Worm (Caenorhabditis elegans) whole organism, L2 larva: ENCODE results near the gene C17G10.10.
A peak's percentile ranks its signal among the peaks of the same experiment; 100 is the strongest.

ENCODE experiments used
- C34F6.9 ChIP-seq: fragments of 150-350 bp; optimal IDR thresholded peaks from 2 replicates; lab custom pipeline; 2014; ENCODE audit warnings: missing biosample characterization, missing genetic modification characterization
- F13H6.1 ChIP-seq: sonication (generic microtip); optimal IDR thresholded peaks from 2 replicates; lab custom pipeline; 2016; ENCODE audit warnings: missing genetic modification characterization, missing compliant biosample characterization
- Y55F3AM.14 ChIP-seq: fragments of 200-800 bp; sonication (Bioruptor generic); optimal IDR thresholded peaks from 2 replicates; lab custom pipeline; 2018; ENCODE audit warnings: mild to moderate bottlenecking, missing genetic modification characterization, missing compliant biosample characterization
- ZK546.5 ChIP-seq: sonication (generic microtip); optimal IDR thresholded peaks from 2 replicates; lab custom pipeline; 2017; ENCODE audit warnings: missing biosample characterization, missing genetic modification characterization
- alr-1 ChIP-seq: fragments of 150-350 bp; optimal IDR thresholded peaks from 2 replicates; lab custom pipeline; 2014; ENCODE audit warnings: missing biosample characterization, missing genetic modification characterization
- aly-2 ChIP-seq: fragments of 150-350 bp; optimal IDR thresholded peaks from 2 replicates; lab custom pipeline; 2014; ENCODE audit warnings: missing biosample characterization, missing genetic modification characterization
- ama-1 ChIP-seq: fragments of 150-350 bp; optimal IDR thresholded peaks from 2 replicates; lab custom pipeline; 2018; ENCODE audit warnings: inconsistent platforms
- blmp-1 ChIP-seq: sonication (generic microtip); optimal IDR thresholded peaks from 2 replicates; lab custom pipeline; 2017; ENCODE audit warnings: missing genetic modification characterization, mild to moderate bottlenecking, missing compliant biosample characterization, antibody characterized with exemption, moderate library complexity; ENCODE audit not compliant: insufficient read depth
- ceh-16 ChIP-seq: fragments of 150-350 bp; optimal IDR thresholded peaks from 2 replicates; lab custom pipeline; 2014; ENCODE audit warnings: missing biosample characterization, missing genetic modification characterization
- crh-2 ChIP-seq: sonication (generic microtip); optimal IDR thresholded peaks from 2 replicates; lab custom pipeline; 2017; ENCODE audit warnings: missing biosample characterization, missing genetic modification characterization
- elt-1 ChIP-seq: fragments of 150-350 bp; optimal IDR thresholded peaks from 2 replicates; lab custom pipeline; 2014; ENCODE audit warnings: missing biosample characterization, missing genetic modification characterization
- elt-3 ChIP-seq: sonication (generic microtip); optimal IDR thresholded peaks from 2 replicates; lab custom pipeline; 2017; ENCODE audit warnings: missing biosample characterization, missing genetic modification characterization
- fos-1 ChIP-seq: fragments of 150-350 bp; optimal IDR thresholded peaks from 2 replicates; lab custom pipeline; 2014; ENCODE audit warnings: missing biosample characterization, missing genetic modification characterization
- gmeb-1 ChIP-seq: fragments of 150-350 bp; optimal IDR thresholded peaks from 2 replicates; lab custom pipeline; 2014; ENCODE audit warnings: missing biosample characterization, missing genetic modification characterization
- lin-11 ChIP-seq: fragments of 150-350 bp; sonication (generic microtip); optimal IDR thresholded peaks from 2 replicates; lab custom pipeline; 2014; ENCODE audit warnings: missing biosample characterization, missing genetic modification characterization, inconsistent platforms, mixed read lengths
- lin-39 ChIP-seq: fragments of 150-350 bp; optimal IDR thresholded peaks from 2 replicates; lab custom pipeline; 2014; ENCODE audit warnings: missing biosample characterization, missing genetic modification reagents, missing genetic modification characterization
- lsy-2 ChIP-seq, 2 experiments: fragments of 150-350 bp in 1 of 2; sonication (generic microtip) in 1 of 2; optimal IDR thresholded peaks; 2 replicates each; lab custom pipeline; 2014 to 2017; ENCODE audit warnings: missing biosample characterization in 2 of 2, missing genetic modification characterization in 2 of 2
- mab-5 ChIP-seq: fragments of 150-350 bp; optimal IDR thresholded peaks from 2 replicates; lab custom pipeline; 2014; ENCODE audit warnings: missing biosample characterization, missing genetic modification characterization
- mbf-1 ChIP-seq: sonication (generic microtip); optimal IDR thresholded peaks from 2 replicates; lab custom pipeline; 2017; ENCODE audit warnings: missing biosample characterization, missing genetic modification characterization
- mdl-1 ChIP-seq, 2 experiments: fragments of 150-350 bp in 1 of 2; sonication (generic microtip) in 1 of 2; optimal IDR thresholded peaks; 2 replicates each; lab custom pipeline; 2017; ENCODE audit warnings: missing biosample characterization in 2 of 2, missing genetic modification characterization in 2 of 2
- nhr-11 ChIP-seq: fragments of 150-350 bp; optimal IDR thresholded peaks from 2 replicates; lab custom pipeline; 2014; ENCODE audit warnings: missing biosample characterization, missing genetic modification characterization
- nhr-12 ChIP-seq: fragments of 150-350 bp; optimal IDR thresholded peaks from 2 replicates; lab custom pipeline; 2014; ENCODE audit warnings: missing biosample characterization, missing genetic modification characterization
- nhr-129 ChIP-seq: fragments of 150-350 bp; optimal IDR thresholded peaks from 2 replicates; lab custom pipeline; 2014; ENCODE audit warnings: missing biosample characterization, missing genetic modification characterization
- nhr-21 ChIP-seq: fragments of 150-350 bp; optimal IDR thresholded peaks from 2 replicates; lab custom pipeline; 2014; ENCODE audit warnings: missing biosample characterization, missing genetic modification characterization
- nhr-23 ChIP-seq: fragments of 150-350 bp; optimal IDR thresholded peaks from 2 replicates; lab custom pipeline; 2014; ENCODE audit warnings: missing biosample characterization, missing genetic modification reagents, missing genetic modification characterization
- nhr-25 ChIP-seq: fragments of 150-350 bp; sonication (generic microtip); optimal IDR thresholded peaks from 3 replicates; lab custom pipeline; 2014; ENCODE audit warnings: missing biosample characterization, missing genetic modification characterization
- nhr-77 ChIP-seq: fragments of 150-350 bp; optimal IDR thresholded peaks from 2 replicates; lab custom pipeline; 2014; ENCODE audit warnings: missing biosample characterization, missing genetic modification characterization
- peb-1 ChIP-seq: fragments of 150-350 bp; optimal IDR thresholded peaks from 2 replicates; lab custom pipeline; 2014; ENCODE audit warnings: missing biosample characterization, missing genetic modification characterization
- sem-4 ChIP-seq: fragments of 150-350 bp; optimal IDR thresholded peaks from 2 replicates; lab custom pipeline; 2014; ENCODE audit warnings: missing biosample characterization, missing genetic modification reagents, missing genetic modification characterization
- sma-9 ChIP-seq, 2 experiments: fragments of 150-350 bp in 1 of 2; sonication (generic microtip) in 1 of 2; optimal IDR thresholded peaks; 2 replicates each; lab custom pipeline; 2014 to 2016; ENCODE audit warnings: missing genetic modification characterization in 2 of 2, mild to moderate bottlenecking in 1 of 2, missing biosample characterization in 1 of 2, missing compliant biosample characterization in 1 of 2, missing genetic modification reagents in 1 of 2, moderate library complexity in 1 of 2
- unc-39 ChIP-seq: fragments of 150-350 bp; optimal IDR thresholded peaks from 2 replicates; lab custom pipeline; 2014; ENCODE audit warnings: missing biosample characterization, missing genetic modification characterization
- unc-55 ChIP-seq: fragments of 150-350 bp; sonication (generic microtip); optimal IDR thresholded peaks from 3 replicates; lab custom pipeline; 2014; ENCODE audit warnings: missing biosample characterization, missing genetic modification reagents, missing genetic modification characterization
- unc-62 ChIP-seq: fragments of 150-350 bp; optimal IDR thresholded peaks from 2 replicates; lab custom pipeline; 2014; ENCODE audit warnings: missing biosample characterization, missing genetic modification reagents, missing genetic modification characterization
- zag-1 ChIP-seq: fragments of 150-350 bp; optimal IDR thresholded peaks from 2 replicates; lab custom pipeline; 2014; ENCODE audit warnings: missing biosample characterization, missing genetic modification characterization
- ztf-1 ChIP-seq: fragments of 200-800 bp; sonication (Bioruptor generic); conservative IDR thresholded peaks from 2 replicates; pipeline ENCODE4 v1.3.6; 2022; ENCODE audit warnings: missing genetic modification characterization, missing compliant biosample characterization
- ztf-11 ChIP-seq: sonication (generic microtip); optimal IDR thresholded peaks from 2 replicates; lab custom pipeline; 2017; ENCODE audit warnings: missing biosample characterization, missing genetic modification characterization
- ztf-4 ChIP-seq: fragments of 150-350 bp; optimal IDR thresholded peaks from 2 replicates; lab custom pipeline; 2014; ENCODE audit warnings: missing biosample characterization, missing genetic modification characterization

C17G10.10 gene

ce11 chrII:5557134-5557533 lies 42.0 kb downstream of the C17G10.10 start:
- TF ChIP-seq sma-9 (GFP tag; optimal IDR thresholded peaks at IDR 0.05; lab: Kevin White, UChicago) (peak; percentile 60), sma-9 (tag; optimal IDR thresholded peaks at IDR 0.05; lab: Kevin White, UChicago) (no peak), ama-1 (lab: Kevin White, UChicago) (no peak), gmeb-1 (tag; lab: Kevin White, UChicago) (peak; percentile 38), crh-2 (tag; lab: Kevin White, UChicago) (peak; percentile 14)

ce11 chrII:5556431-5556830 lies 42.7 kb downstream of the C17G10.10 start, which contains the start of gene ins-11:
Gene ins-11 (plus strand): TSS chrII:5556731.
- TF ChIP-seq mdl-1 (tag; optimal IDR thresholded peaks at IDR 0.05; lab: Kevin White, UChicago) (no peak), C34F6.9 (tag; lab: Kevin White, UChicago) (no peak), sma-9 (GFP tag; optimal IDR thresholded peaks at IDR 0.05; lab: Kevin White, UChicago) (no peak), sma-9 (tag; optimal IDR thresholded peaks at IDR 0.05; lab: Kevin White, UChicago) (no peak), unc-39 (tag; lab: Kevin White, UChicago) (no peak), nhr-23 (no peak), mbf-1 (tag; lab: Kevin White, UChicago) (no peak), nhr-25 (tag; lab: Kevin White, UChicago) (no peak), ztf-1 (GFP tag; lab: Robert Waterston, UW) (no peak), ztf-4 (tag; lab: Kevin White, UChicago) (no peak), elt-1 (tag; lab: Kevin White, UChicago) (no peak), lsy-2 (tag; optimal IDR thresholded peaks at IDR 0.05; lab: Kevin White, UChicago) (no peak)

- no peak for TF ChIP-seq Y55F3AM.14 (GFP tag; lab: Kevin White, UChicago)
- no peak for TF ChIP-seq fos-1 (tag; lab: Kevin White, UChicago)
- TF ChIP-seq unc-39 (tag; lab: Kevin White, UChicago): no peak
- TF ChIP-seq ZK546.5 (tag; lab: Kevin White, UChicago): no peak
- TF ChIP-seq nhr-12 (tag; lab: Kevin White, UChicago): no peak
- TF ChIP-seq ceh-16 (tag; lab: Kevin White, UChicago): no peak
- TF ChIP-seq sem-4 (tag; lab: Kevin White, UChicago): no peak
- no peak for TF ChIP-seq F13H6.1 (tag; lab: Kevin White, UChicago)
- TF ChIP-seq nhr-23: no peak
- no peak for TF ChIP-seq peb-1 (tag; lab: Kevin White, UChicago)
- no peak for TF ChIP-seq nhr-77 (tag; lab: Kevin White, UChicago)
- TF ChIP-seq unc-62 (GFP tag; lab: Kevin White, UChicago): no peak
- no peak for TF ChIP-seq mdl-1 (tag; optimal IDR thresholded peaks at IDR 0.05; lab: Kevin White, UChicago)
- TF ChIP-seq mab-5: no peak
- no peak for TF ChIP-seq ama-1 (lab: Kevin White, UChicago)
- no peak for TF ChIP-seq nhr-11 (tag; lab: Kevin White, UChicago)
- no peak for TF ChIP-seq ztf-4 (tag; lab: Kevin White, UChicago)
- no peak for TF ChIP-seq elt-3 (tag; lab: Kevin White, UChicago)
- TF ChIP-seq lin-39: no peak
- TF ChIP-seq C34F6.9 (tag; lab: Kevin White, UChicago): no peak
Observed at ce11 chrII:5555522-5555921, 43.7 kb downstream of the C17G10.10 start.

ce11 chrII:5554788-5555187 lies 44.4 kb downstream of the C17G10.10 start:
- TF ChIP-seq fos-1 (tag; lab: Kevin White, UChicago) (no peak), blmp-1 (no peak), unc-39 (tag; lab: Kevin White, UChicago) (no peak), C34F6.9 (tag; lab: Kevin White, UChicago) (no peak), sma-9 (GFP tag; optimal IDR thresholded peaks at IDR 0.05; lab: Kevin White, UChicago) (no peak), sma-9 (tag; optimal IDR thresholded peaks at IDR 0.05; lab: Kevin White, UChicago) (no peak), lin-39 (no peak)
- TF ChIP-seq, all 48 proteins: peak for 0

ce11 chrII:5554317-5554716 lies 44.9 kb downstream of the C17G10.10 start, which contains the start of gene ins-12:
Gene ins-12 (plus strand): TSS chrII:5554617.
- TF ChIP-seq nhr-21: no peak
- no peak for TF ChIP-seq unc-55 (GFP tag; lab: Kevin White, UChicago)
- no peak for TF ChIP-seq nhr-11 (tag; lab: Kevin White, UChicago)
- TF ChIP-seq fos-1 (tag; lab: Kevin White, UChicago): no peak
- TF ChIP-seq Y55F3AM.14 (GFP tag; lab: Kevin White, UChicago): no peak
- no peak for TF ChIP-seq blmp-1
- TF ChIP-seq elt-1 (tag; lab: Kevin White, UChicago): no peak
- TF ChIP-seq crh-2 (tag; lab: Kevin White, UChicago): no peak
- no peak for TF ChIP-seq sma-9 (GFP tag; optimal IDR thresholded peaks at IDR 0.05; lab: Kevin White, UChicago)
- TF ChIP-seq sma-9 (tag; optimal IDR thresholded peaks at IDR 0.05; lab: Kevin White, UChicago): no peak
- no peak for TF ChIP-seq nhr-129 (tag; lab: Kevin White, UChicago)
- TF ChIP-seq lin-11: no peak
- no peak for TF ChIP-seq lsy-2 (tag; optimal IDR thresholded peaks at IDR 0.05; lab: Kevin White, UChicago)
- no peak for TF ChIP-seq alr-1 (tag; lab: Kevin White, UChicago)
- TF ChIP-seq zag-1 (tag; lab: Kevin White, UChicago): no peak
- TF ChIP-seq elt-3 (tag; lab: Kevin White, UChicago): no peak
- TF ChIP-seq ZK546.5 (tag; lab: Kevin White, UChicago): no peak
- no peak for TF ChIP-seq sem-4 (tag; lab: Kevin White, UChicago)
- TF ChIP-seq ztf-11 (tag; lab: Kevin White, UChicago): no peak
- TF ChIP-seq aly-2 (tag; lab: Kevin White, UChicago): no peak
- TF ChIP-seq ztf-1 (GFP tag; lab: Robert Waterston, UW): no peak
